Worm (Caenorhabditis elegans) whole organism, L4 larva: ENCODE measurements around the gene F13B6.3.

Experiments
- egl-43 ChIP-seq: fragments of 200-800 bp; sonication (Bioruptor generic); IDR thresholded peaks from 2 replicates; pipeline ENCODE4 v1.3.6; 2022; ENCODE audit warnings: missing genetic modification reagents, missing genetic modification characterization, missing compliant biosample characterization
- fkh-10 ChIP-seq: fragments of 150-350 bp; optimal IDR thresholded peaks from 2 replicates; lab custom pipeline; 2014; ENCODE audit warnings: missing biosample characterization, missing genetic modification reagents, missing genetic modification characterization
- lin-15B ChIP-seq: fragments of 150-350 bp; sonication (generic microtip); optimal IDR thresholded peaks from 3 replicates; lab custom pipeline; 2014; ENCODE audit warnings: missing biosample characterization, missing genetic modification characterization
- lsy-2 ChIP-seq, 2 experiments: fragments of 150-350 bp in 1 of 2; sonication (generic microtip) in 1 of 2; optimal IDR thresholded peaks; 2 replicates each; lab custom pipeline; 2014 to 2017; ENCODE audit warnings: missing biosample characterization in 2 of 2, missing genetic modification characterization in 2 of 2
- ztf-11 ChIP-seq: fragments of 150-350 bp; optimal IDR thresholded peaks from 2 replicates; lab custom pipeline; 2014; ENCODE audit warnings: missing biosample characterization, missing genetic modification characterization

- TF ChIP-seq lin-15B (tag; lab: Kevin White, UChicago), result no peak
- no peak for TF ChIP-seq ztf-11 (tag; lab: Kevin White, UChicago)
- TF ChIP-seq egl-43, result no peak
- TF ChIP-seq fkh-10 (GFP tag; lab: Kevin White, UChicago), result no peak
- no peak for TF ChIP-seq lsy-2 (tag; optimal IDR thresholded peaks at IDR 0.05; lab: Kevin White, UChicago)
Observed at ce11 chrIV:7468638-7469037, 2.9 kb upstream of the F13B6.3 start.
